Fruit fly (Drosophila melanogaster) whole organism, embryonic: ENCODE data around the gene CG33514.

ENCODE experiments used
- BtbVII ChIP-seq: fragments of 200-800 bp; sonication (Bioruptor generic); optimal IDR thresholded peaks from 3 replicates; lab custom pipeline; 2017; ENCODE audit warnings: missing biosample characterization, mild to moderate bottlenecking, missing genetic modification characterization
- Bteb2 ChIP-seq: fragments of 200-800 bp; sonication (Bioruptor generic); optimal IDR thresholded peaks from 2 replicates; lab custom pipeline; 2016; ENCODE audit warnings: missing biosample characterization, missing genetic modification characterization
- CG10267 ChIP-seq: fragments of 200-800 bp; sonication (Bioruptor generic); optimal IDR thresholded peaks from 2 replicates; lab custom pipeline; 2018; ENCODE audit warnings: missing biosample characterization, mild to moderate bottlenecking, missing genetic modification characterization, moderate library complexity
- CG10565 ChIP-seq: fragments of 200-800 bp; sonication (Bioruptor generic); optimal IDR thresholded peaks from 3 replicates; lab custom pipeline; 2016; ENCODE audit warnings: missing biosample characterization, mild to moderate bottlenecking, missing genetic modification characterization
- CG12391 ChIP-seq: fragments of 200-800 bp; sonication (Bioruptor generic); optimal IDR thresholded peaks from 3 replicates; lab custom pipeline; 2018; ENCODE audit warnings: missing biosample characterization, mild to moderate bottlenecking, missing genetic modification characterization, moderate library complexity
- CG13287 ChIP-seq: fragments of 200-800 bp; sonication (Bioruptor generic); IDR thresholded peaks from 2 replicates; pipeline ENCODE4 v1.3.6; 2022; ENCODE audit warnings: missing biosample characterization, missing genetic modification characterization; ENCODE audit not compliant: partially characterized antibody
- CG14014 ChIP-seq: fragments of 200-800 bp; sonication (Bioruptor generic); IDR thresholded peaks from 2 replicates; pipeline ENCODE4 v1.3.6; 2022; ENCODE audit warnings: missing biosample characterization, missing genetic modification characterization
- CG15601 ChIP-seq: fragments of 200-800 bp; sonication (Bioruptor generic); optimal IDR thresholded peaks from 3 replicates; lab custom pipeline; 2019; ENCODE audit warnings: missing biosample characterization, mild to moderate bottlenecking, missing genetic modification characterization, moderate library complexity
- CG17361 ChIP-seq: fragments of 200-800 bp; sonication (Bioruptor generic); IDR thresholded peaks from 3 replicates; pipeline ENCODE4 v1.3.6; 2022; ENCODE audit warnings: missing biosample characterization, missing genetic modification characterization
- CG17912 ChIP-seq: fragments of 200-800 bp; sonication (Bioruptor generic); optimal IDR thresholded peaks from 2 replicates; lab custom pipeline; 2018; ENCODE audit warnings: missing biosample characterization, mild to moderate bottlenecking, missing genetic modification characterization
- CG18476 ChIP-seq: fragments of 200-800 bp; sonication (Bioruptor generic); optimal IDR thresholded peaks from 2 replicates; lab custom pipeline; 2016; ENCODE audit warnings: missing biosample characterization, mild to moderate bottlenecking, missing genetic modification characterization
- CG30020 ChIP-seq: fragments of 200-800 bp; optimal IDR thresholded peaks from 2 replicates; lab custom pipeline; 2019; ENCODE audit warnings: missing biosample characterization, mild to moderate bottlenecking, missing genetic modification characterization, moderate library complexity
- CG3065 ChIP-seq: fragments of 200-800 bp; sonication (Bioruptor generic); optimal IDR thresholded peaks from 2 replicates; lab custom pipeline; 2016; ENCODE audit warnings: missing biosample characterization, missing genetic modification characterization
- CG32767 ChIP-seq: fragments of 200-800 bp; sonication (Bioruptor generic); IDR thresholded peaks from 2 replicates; pipeline ENCODE4 v1.3.6; 2022; ENCODE audit warnings: missing biosample characterization, missing genetic modification characterization
- CG34422 ChIP-seq: fragments of 200-800 bp; sonication (Bioruptor generic); IDR thresholded peaks from 3 replicates; pipeline ENCODE4 v1.3.6; 2022; ENCODE audit warnings: missing biosample characterization, missing genetic modification characterization
- CG4424 ChIP-seq: fragments of 200-800 bp; sonication (Bioruptor generic); optimal IDR thresholded peaks from 3 replicates; lab custom pipeline; 2016; ENCODE audit warnings: missing biosample characterization, missing genetic modification characterization
- CG4730 ChIP-seq: fragments of 200-800 bp; sonication (Bioruptor generic); IDR thresholded peaks from 2 replicates; pipeline ENCODE4 v1.3.6; 2022; ENCODE audit warnings: missing biosample characterization, missing genetic modification characterization
- CG6175 ChIP-seq: fragments of 200-800 bp; sonication (Bioruptor generic); IDR thresholded peaks from 3 replicates; pipeline ENCODE4 v1.3.6; 2022; ENCODE audit warnings: missing biosample characterization, missing genetic modification characterization
- CG7745 ChIP-seq: fragments of 200-800 bp; sonication (Bioruptor generic); optimal IDR thresholded peaks from 2 replicates; lab custom pipeline; 2018; ENCODE audit warnings: missing biosample characterization, mild to moderate bottlenecking, missing genetic modification characterization, moderate library complexity
- CG7987 ChIP-seq: fragments of 200-800 bp; sonication (Bioruptor generic); optimal IDR thresholded peaks from 2 replicates; lab custom pipeline; 2018; ENCODE audit warnings: missing biosample characterization, mild to moderate bottlenecking, missing genetic modification characterization, moderate library complexity
- CrebB ChIP-seq: fragments of 200-800 bp; sonication (Bioruptor generic); optimal IDR thresholded peaks from 3 replicates; lab custom pipeline; 2018; ENCODE audit warnings: missing biosample characterization, mild to moderate bottlenecking, missing genetic modification characterization
- Fer2 ChIP-seq: fragments of 200-800 bp; sonication (Bioruptor generic); optimal IDR thresholded peaks from 2 replicates; lab custom pipeline; 2018; ENCODE audit warnings: missing biosample characterization, mild to moderate bottlenecking, missing genetic modification characterization, moderate library complexity
- Fer3 ChIP-seq: fragments of 200-800 bp; sonication (Bioruptor generic); optimal IDR thresholded peaks from 2 replicates; lab custom pipeline; 2018; ENCODE audit warnings: missing biosample characterization, mild to moderate bottlenecking, missing genetic modification characterization, moderate library complexity
- Gsc ChIP-seq: fragments of 200-800 bp; sonication (Bioruptor generic); IDR thresholded peaks from 2 replicates; pipeline ENCODE4 v1.3.6; 2022; ENCODE audit warnings: missing biosample characterization, missing genetic modification characterization
- HLH4C ChIP-seq: fragments of 200-800 bp; sonication (Bioruptor generic); IDR thresholded peaks from 3 replicates; pipeline ENCODE4 v1.3.6; 2022; ENCODE audit warnings: missing biosample characterization, missing genetic modification characterization; ENCODE audit not compliant: partially characterized antibody
- HmgD ChIP-seq: fragments of 200-800 bp; sonication (Bioruptor generic); optimal IDR thresholded peaks from 3 replicates; lab custom pipeline; 2016; ENCODE audit warnings: missing biosample characterization, missing genetic modification characterization
- Hr3 ChIP-seq: fragments of 200-800 bp; sonication (Bioruptor generic); optimal IDR thresholded peaks from 3 replicates; lab custom pipeline; 2016; ENCODE audit warnings: missing biosample characterization, missing genetic modification characterization
- NFAT ChIP-seq: fragments of 200-800 bp; sonication (Bioruptor generic); IDR thresholded peaks from 2 replicates; pipeline ENCODE4 v1.3.6; 2022; ENCODE audit warnings: missing biosample characterization, missing genetic modification characterization
- Oli ChIP-seq: fragments of 200-800 bp; sonication (Bioruptor generic); optimal IDR thresholded peaks from 2 replicates; lab custom pipeline; 2018; ENCODE audit warnings: missing biosample characterization, mild to moderate bottlenecking, missing genetic modification characterization, moderate library complexity
- Rfx ChIP-seq: fragments of 200-800 bp; sonication (Bioruptor generic); IDR thresholded peaks from 2 replicates; pipeline ENCODE4 v1.3.6; 2022; ENCODE audit warnings: missing biosample characterization, missing genetic modification characterization
- Six4 ChIP-seq: fragments of 200-800 bp; sonication (Bioruptor generic); optimal IDR thresholded peaks from 2 replicates; lab custom pipeline; 2016; ENCODE audit warnings: missing biosample characterization, missing genetic modification characterization
- ci ChIP-seq: fragments of 200-800 bp; sonication (Bioruptor generic); IDR thresholded peaks from 3 replicates; pipeline ENCODE4 v1.3.6; 2022; ENCODE audit warnings: missing biosample characterization, missing genetic modification characterization
- crc ChIP-seq: fragments of 200-800 bp; sonication (Bioruptor generic); optimal IDR thresholded peaks from 2 replicates; lab custom pipeline; 2016; ENCODE audit warnings: missing biosample characterization, missing genetic modification characterization
- crol ChIP-seq: fragments of 200-800 bp; sonication (Bioruptor generic); IDR thresholded peaks from 2 replicates; pipeline ENCODE4 v1.3.6; 2022; ENCODE audit warnings: missing biosample characterization, missing genetic modification characterization
- da ChIP-seq: fragments of 200-800 bp; sonication (Bioruptor generic); optimal IDR thresholded peaks from 2 replicates; lab custom pipeline; 2016; ENCODE audit warnings: missing biosample characterization, missing genetic modification characterization
- dm ChIP-seq: fragments of 200-800 bp; sonication (Bioruptor generic); optimal IDR thresholded peaks from 3 replicates; lab custom pipeline; 2016; ENCODE audit warnings: missing biosample characterization, missing genetic modification characterization
- ewg ChIP-seq: fragments of 200-800 bp; sonication (Bioruptor generic); optimal IDR thresholded peaks from 3 replicates; lab custom pipeline; 2017; ENCODE audit warnings: mild to moderate bottlenecking, missing biosample characterization, missing genetic modification reagents, missing genetic modification characterization
- fd3F ChIP-seq: fragments of 200-800 bp; sonication (Bioruptor generic); optimal IDR thresholded peaks from 2 replicates; lab custom pipeline; 2018; ENCODE audit warnings: missing biosample characterization, mild to moderate bottlenecking, missing genetic modification characterization, moderate library complexity
- fru ChIP-seq: fragments of >200 bp; optimal IDR thresholded peaks from 2 replicates; lab custom pipeline; 2017
- ftz-f1 ChIP-seq: fragments of 200-800 bp; sonication (Bioruptor generic); optimal IDR thresholded peaks from 2 replicates; lab custom pipeline; 2016; ENCODE audit warnings: missing biosample characterization, missing genetic modification characterization
- insv ChIP-seq, 2 experiments: fragments of 200-800 bp; sonication (Bioruptor generic); optimal IDR thresholded peaks; 3 replicates each; lab custom pipeline; 2016 to 2018; ENCODE audit warnings: missing biosample characterization in 2 of 2, missing genetic modification characterization in 2 of 2
- lov ChIP-seq, 2 experiments: fragments of 200-800 bp in 1 of 2; fragments of >200 bp in 1 of 2; sonication (Bioruptor generic) in 1 of 2; IDR thresholded peaks in 1 of 2; optimal IDR thresholded peaks in 1 of 2; 2 replicates in 1 of 2; 3 replicates in 1 of 2; pipeline versions ENCODE4 v1.3.6 to Lab custom; 2017 to 2022; ENCODE audit warnings: missing biosample characterization in 1 of 2, missing genetic modification characterization in 1 of 2
- nau ChIP-seq: fragments of 200-800 bp; sonication (Bioruptor generic); optimal IDR thresholded peaks from 3 replicates; lab custom pipeline; 2017; ENCODE audit warnings: missing biosample characterization, mild to moderate bottlenecking, missing genetic modification characterization, missing genetic modification reagents
- pb ChIP-seq: fragments of 200-800 bp; sonication (Bioruptor generic); optimal IDR thresholded peaks from 3 replicates; lab custom pipeline; 2016; ENCODE audit warnings: missing biosample characterization, missing genetic modification characterization
- sob ChIP-seq: fragments of 200-800 bp; sonication (Bioruptor generic); IDR thresholded peaks from 2 replicates; pipeline ENCODE4 v1.3.6; 2022; ENCODE audit warnings: missing biosample characterization, missing genetic modification characterization
- sug ChIP-seq: fragments of 200-800 bp; optimal IDR thresholded peaks from 2 replicates; lab custom pipeline; 2019; ENCODE audit warnings: missing biosample characterization, mild to moderate bottlenecking, missing genetic modification characterization, moderate library complexity
- tll ChIP-seq, 2 experiments: fragments of 200-800 bp in 1 of 2; fragments of >200 bp in 1 of 2; sonication (Bioruptor generic) in 1 of 2; optimal IDR thresholded peaks; 2 replicates each; lab custom pipeline; 2017 to 2019; ENCODE audit warnings: missing biosample characterization in 2 of 2, missing genetic modification characterization in 2 of 2, mild to moderate bottlenecking in 1 of 2, moderate library complexity in 1 of 2
- twi ChIP-seq: fragments of 200-800 bp; optimal IDR thresholded peaks from 2 replicates; lab custom pipeline; 2019; ENCODE audit warnings: missing biosample characterization, mild to moderate bottlenecking, missing genetic modification characterization, moderate library complexity
- wek ChIP-seq: fragments of 200-800 bp; sonication (Bioruptor generic); optimal IDR thresholded peaks from 3 replicates; lab custom pipeline; 2018; ENCODE audit warnings: missing biosample characterization, mild to moderate bottlenecking, missing genetic modification characterization, moderate library complexity

Gene CG33514

dm6 chr3L:4403180-4403769, 38.0 kb downstream of the CG33514 start, which contains the start of gene Syx17 (continued):
- TF ChIP-seq CG17912 (GFP tag; lab: Kevin White, UChicago): no peak
- TF ChIP-seq CG10565 (GFP tag; lab: Kevin White, UChicago): no peak
- TF ChIP-seq Rfx (GFP tag; lab: Robert Waterston, UW): peak; percentile 85
- peak; percentile 54 for TF ChIP-seq dm (GFP tag; lab: Kevin White, UChicago)
- peak; percentile 41 for TF ChIP-seq HmgD (GFP tag; lab: Kevin White, UChicago)
- peak; percentile 64; the same call in 2 of the 3 replicates for TF ChIP-seq CG17361
- TF ChIP-seq sug (tag; lab: Kevin White, UChicago): peak; percentile 75
- no peak for TF ChIP-seq CG6175 (GFP tag; lab: Robert Waterston, UW)
- TF ChIP-seq BtbVII: no peak
- TF ChIP-seq da (GFP tag; lab: Kevin White, UChicago): no peak
- TF ChIP-seq CG30020 (tag; lab: Kevin White, UChicago): peak; percentile 56
- peak; percentile 46 for TF ChIP-seq Oli
- no peak for TF ChIP-seq CG4730 (GFP tag; lab: Robert Waterston, UW)
- TF ChIP-seq CG32767 (GFP tag; lab: Robert Waterston, UW): no peak
- TF ChIP-seq pb: no peak
- TF ChIP-seq CG7987 (GFP tag; lab: Kevin White, UChicago): peak; percentile 60
- peak; percentile 61 for TF ChIP-seq CG12391
- TF ChIP-seq CG4424 (GFP tag; lab: Kevin White, UChicago): peak; percentile 52
- peak; percentile 85 for TF ChIP-seq HLH4C
- TF ChIP-seq crc (GFP tag; lab: Kevin White, UChicago): peak; percentile 10
- TF ChIP-seq Fer3 (tag; lab: Kevin White, UChicago): peak; percentile 38
- peak; percentile 71 for TF ChIP-seq sob (GFP tag; lab: Robert Waterston, UW)
- no peak; the same call in 1 of the 2 replicates for TF ChIP-seq NFAT (GFP tag; lab: Robert Waterston, UW)
- peak; percentile 5 for TF ChIP-seq fd3F (GFP tag; lab: Kevin White, UChicago)
- TF ChIP-seq ftz-f1 (GFP tag; lab: Kevin White, UChicago): peak; percentile 95
- peak; percentile 91 for TF ChIP-seq CG3065 (GFP tag; lab: Kevin White, UChicago)
- no peak for TF ChIP-seq wek (GFP tag; lab: Kevin White, UChicago)
- TF ChIP-seq insv (GFP tag; optimal IDR thresholded peaks at IDR 0.05; lab: Kevin White, UChicago): peak in 1 of 2 experiments; percentile 36
- peak; percentile 65 for TF ChIP-seq CG15601
- TF ChIP-seq Hr3 (GFP tag; lab: Kevin White, UChicago): peak; percentile 63
- TF ChIP-seq twi: peak; percentile 19
- TF ChIP-seq CG18476 (GFP tag; lab: Kevin White, UChicago): peak; percentile 39
- TF ChIP-seq crol (GFP tag; lab: Robert Waterston, UW): peak; percentile 57; the same call in 1 of the 2 replicates
- TF ChIP-seq tll (GFP tag; optimal IDR thresholded peaks at IDR 0.05; lab: Kevin White, UChicago): peak in 1 of 2 experiments; percentile 58
- peak; percentile 33 for TF ChIP-seq Bteb2 (GFP tag; lab: Kevin White, UChicago)
- TF ChIP-seq CG14014 (GFP tag; lab: Robert Waterston, UW): 0 out of 2 replicates have a peak, but pooled peaks have one; percentile 23
- no peak for TF ChIP-seq Gsc
- TF ChIP-seq CG13287 (GFP tag; lab: Robert Waterston, UW): peak; percentile 91
- TF ChIP-seq lov (optimal IDR thresholded peaks at IDR 0.05; lab: Kevin White, UChicago): no peak
- no peak for TF ChIP-seq lov (GFP tag; IDR thresholded peaks at IDR 0.05; lab: Robert Waterston, UW)
- peak; percentile 55 for TF ChIP-seq Six4 (GFP tag; lab: Kevin White, UChicago)
- TF ChIP-seq ci (GFP tag; lab: Robert Waterston, UW): peak; percentile 72
- TF ChIP-seq CG10267 (tag; lab: Kevin White, UChicago): peak; percentile 67
- TF ChIP-seq CG7745 (tag; lab: Kevin White, UChicago): no peak
- TF ChIP-seq nau (GFP tag; lab: Kevin White, UChicago): no peak
- TF ChIP-seq CG34422 (GFP tag; lab: Robert Waterston, UW): peak; percentile 76; the same call in 2 of the 3 replicates
- peak; percentile 90 for TF ChIP-seq ewg (GFP tag; lab: Kevin White, UChicago)
- peak; percentile 60 for TF ChIP-seq CrebB
- TF ChIP-seq fru (lab: Kevin White, UChicago): no peak
- no peak for TF ChIP-seq Fer2 (tag; lab: Kevin White, UChicago)
